Fruit fly (Drosophila melanogaster): ENCODE data around the gene CG14341.

CG14341 gene

dm6 chr2L:1203915-1204314 lies 37.6 kb downstream of the CG14341 start, which contains the start of gene CG14342:
Gene CG14342, plus strand, starts transcription at chr2L:1204215.
- no peak for TF ChIP-seq CG4496 (GFP tag; IDR thresholded peaks at IDR 0.05)
- TF ChIP-seq CG12605 (GFP tag; IDR thresholded peaks at IDR 0.05) = no peak
- no peak for TF ChIP-seq rn (GFP tag; IDR thresholded peaks at IDR 0.05)
- no peak for TF ChIP-seq EcR (GFP tag; optimal IDR thresholded peaks at IDR 0.05)
- TF ChIP-seq CG10348 (GFP tag; IDR thresholded peaks at IDR 0.05) = no peak
- TF ChIP-seq D1 (tag; optimal IDR thresholded peaks at IDR 0.05) = no peak
- no peak for TF ChIP-seq CG15710 (tag; optimal IDR thresholded peaks at IDR 0.05)
- no peak for TF ChIP-seq fd96Ca (GFP tag; IDR thresholded peaks at IDR 0.05)
- TF ChIP-seq CG32121 (GFP tag; IDR thresholded peaks at IDR 0.05) = no peak
- TF ChIP-seq Pif1A (GFP tag; optimal IDR thresholded peaks at IDR 0.05) = no peak
- no peak for TF ChIP-seq Pif1B (GFP tag; optimal IDR thresholded peaks at IDR 0.05)
- TF ChIP-seq CG9948 (tag; optimal IDR thresholded peaks at IDR 0.05) = no peak
- no peak for TF ChIP-seq CG13204 (GFP tag; optimal IDR thresholded peaks at IDR 0.05)
- no peak for TF ChIP-seq CG8301 (tag; optimal IDR thresholded peaks at IDR 0.05)
- no peak for TF ChIP-seq CG14655 (GFP tag; optimal IDR thresholded peaks at IDR 0.05)

dm6 chr2L:1207432-1207831 lies 41.1 kb downstream of the CG14341 start:
- TF ChIP-seq CG10348 (GFP tag; IDR thresholded peaks at IDR 0.05) (0 out of 2 replicates have a peak, but pooled peaks have one; percentile 22), CG8159 (tag; optimal IDR thresholded peaks at IDR 0.05) (no peak), CG34367 (tag; optimal IDR thresholded peaks at IDR 0.05) (no peak), rn (GFP tag; IDR thresholded peaks at IDR 0.05) (no peak), CG15710 (tag; optimal IDR thresholded peaks at IDR 0.05) (no peak), Snoo (tag; optimal IDR thresholded peaks at IDR 0.05) (no peak), Ets98B (GFP tag; IDR thresholded peaks at IDR 0.05) (0 out of 2 replicates have a peak, but pooled peaks have one; percentile 19), CG17806 (tag; optimal IDR thresholded peaks at IDR 0.05) (no peak), CG32121 (GFP tag; IDR thresholded peaks at IDR 0.05) (no peak), fd96Ca (GFP tag; IDR thresholded peaks at IDR 0.05) (0 out of 3 replicates have a peak, but pooled peaks have one; percentile 29), Pif1B (GFP tag; optimal IDR thresholded peaks at IDR 0.05) (no peak), CG14655 (GFP tag; optimal IDR thresholded peaks at IDR 0.05) (no peak), CG4496 (GFP tag; IDR thresholded peaks at IDR 0.05) (peak; percentile 35; the same call in 1 of the 3 replicates), CG8301 (tag; optimal IDR thresholded peaks at IDR 0.05) (no peak), CG12605 (GFP tag; IDR thresholded peaks at IDR 0.05) (no peak), CG9948 (tag; optimal IDR thresholded peaks at IDR 0.05) (no peak), CG13204 (GFP tag; optimal IDR thresholded peaks at IDR 0.05) (no peak), Pif1A (GFP tag; optimal IDR thresholded peaks at IDR 0.05) (no peak)

- TF ChIP-seq Pif1B (GFP tag; optimal IDR thresholded peaks at IDR 0.05) (no peak), CG4496 (GFP tag; IDR thresholded peaks at IDR 0.05) (no peak), Snoo (tag; optimal IDR thresholded peaks at IDR 0.05) (no peak), fd96Ca (GFP tag; IDR thresholded peaks at IDR 0.05) (no peak), EcR (GFP tag; optimal IDR thresholded peaks at IDR 0.05) (no peak), Ets98B (GFP tag; IDR thresholded peaks at IDR 0.05) (no peak)
Measured at dm6 chr2L:1211528-1211927, 45.2 kb downstream of the CG14341 start.

dm6 chr2L:1213587-1213986 lies 47.3 kb downstream of the CG14341 start:
- TF ChIP-seq Pif1A (GFP tag; optimal IDR thresholded peaks at IDR 0.05) (no peak), CG13204 (GFP tag; optimal IDR thresholded peaks at IDR 0.05) (no peak), fd96Ca (GFP tag; IDR thresholded peaks at IDR 0.05) (no peak), EcR (GFP tag; optimal IDR thresholded peaks at IDR 0.05) (no peak), rn (GFP tag; IDR thresholded peaks at IDR 0.05) (no peak), Pif1B (GFP tag; optimal IDR thresholded peaks at IDR 0.05) (no peak), CG10348 (GFP tag; IDR thresholded peaks at IDR 0.05) (no peak), CG14655 (GFP tag; optimal IDR thresholded peaks at IDR 0.05) (no peak), CG32121 (GFP tag; IDR thresholded peaks at IDR 0.05) (no peak), gl (tag; optimal IDR thresholded peaks at IDR 0.05) (no peak), CG34367 (tag; optimal IDR thresholded peaks at IDR 0.05) (no peak), Ets98B (GFP tag; IDR thresholded peaks at IDR 0.05) (no peak), CG9948 (tag; optimal IDR thresholded peaks at IDR 0.05) (no peak), CG8301 (tag; optimal IDR thresholded peaks at IDR 0.05) (no peak), D1 (tag; optimal IDR thresholded peaks at IDR 0.05) (no peak), CG8159 (tag; optimal IDR thresholded peaks at IDR 0.05) (no peak), CG4496 (GFP tag; IDR thresholded peaks at IDR 0.05) (no peak), CG17806 (tag; optimal IDR thresholded peaks at IDR 0.05) (no peak)

dm6 chr2L:1214465-1214864 lies 48.2 kb downstream of the CG14341 start:
- TF ChIP-seq CG8159 (tag; optimal IDR thresholded peaks at IDR 0.05) = peak; percentile 14
- no peak for TF ChIP-seq gl (tag; optimal IDR thresholded peaks at IDR 0.05)

All from whole organism, pupa.